Worm (Caenorhabditis elegans) whole organism, young adult: ENCODE results near the gene F55A11.11.
A peak's percentile ranks its signal among the peaks of the same experiment; 100 is the strongest.

ENCODE experiments used
- B0019.2 ChIP-seq: fragments of 200-800 bp; sonication (Bioruptor generic); conservative IDR thresholded peaks from 2 replicates; pipeline ENCODE4 v1.3.6; 2022; ENCODE audit warnings: missing genetic modification reagents, missing genetic modification characterization, missing compliant biosample characterization
- B0261.1 ChIP-seq: sonication (generic microtip); optimal IDR thresholded peaks from 2 replicates; lab custom pipeline; 2016; ENCODE audit warnings: mild to moderate bottlenecking, missing genetic modification characterization, moderate library complexity, missing compliant biosample characterization
- B0336.3 ChIP-seq: fragments of 200-800 bp; sonication (Bioruptor generic); IDR thresholded peaks from 2 replicates; pipeline ENCODE4 v1.3.6; 2022; ENCODE audit warnings: missing genetic modification characterization, missing compliant biosample characterization
- F22D6.2 ChIP-seq: sonication (generic microtip); optimal IDR thresholded peaks from 2 replicates; lab custom pipeline; 2016; ENCODE audit warnings: mild to moderate bottlenecking, missing genetic modification characterization, missing compliant biosample characterization
- K12H6.12 ChIP-seq: fragments of 200-800 bp; sonication (Bioruptor generic); optimal IDR thresholded peaks from 2 replicates; lab custom pipeline; 2018; ENCODE audit warnings: mild to moderate bottlenecking, missing genetic modification characterization, missing compliant biosample characterization
- Y79H2A.3 ChIP-seq: fragments of 200-800 bp; sonication (Bioruptor generic); conservative IDR thresholded peaks from 2 replicates; pipeline ENCODE4 v1.3.6; 2022; ENCODE audit warnings: missing genetic modification reagents, missing genetic modification characterization, missing compliant biosample characterization
- aptf-3 ChIP-seq: fragments of 200-800 bp; sonication (Bioruptor generic); IDR thresholded peaks from 2 replicates; pipeline ENCODE4 v1.3.6; 2022; ENCODE audit warnings: missing genetic modification characterization, missing compliant biosample characterization
- atf-7 ChIP-seq: sonication (generic microtip); optimal IDR thresholded peaks from 2 replicates; lab custom pipeline; 2017; ENCODE audit warnings: mild to moderate bottlenecking, missing genetic modification characterization, missing compliant biosample characterization
- athp-1 ChIP-seq: sonication (generic microtip); optimal IDR thresholded peaks from 2 replicates; lab custom pipeline; 2017; ENCODE audit warnings: mild to moderate bottlenecking, missing genetic modification characterization, missing compliant biosample characterization
- attf-6 ChIP-seq: fragments of 200-800 bp; sonication (Bioruptor generic); IDR thresholded peaks from 2 replicates; pipeline ENCODE4 v1.3.6; 2022; ENCODE audit warnings: missing genetic modification reagents, missing genetic modification characterization, missing compliant biosample characterization
- bed-2 ChIP-seq: fragments of 200-800 bp; sonication (Bioruptor generic); IDR thresholded peaks from 2 replicates; pipeline ENCODE4 v1.3.6; 2022; ENCODE audit warnings: missing genetic modification reagents, missing genetic modification characterization, missing compliant biosample characterization
- ccch-3 ChIP-seq: fragments of 200-800 bp; sonication (Bioruptor generic); optimal IDR thresholded peaks from 2 replicates; lab custom pipeline; 2018; ENCODE audit warnings: mild to moderate bottlenecking, missing genetic modification characterization, missing compliant biosample characterization
- ceh-40 ChIP-seq: fragments of 200-800 bp; sonication (Bioruptor generic); IDR thresholded peaks from 2 replicates; pipeline ENCODE4 v1.3.6; 2022; ENCODE audit warnings: missing genetic modification characterization, missing compliant biosample characterization
- egl-18 ChIP-seq: fragments of 200-800 bp; sonication (Bioruptor generic); IDR thresholded peaks from 2 replicates; pipeline ENCODE4 v1.3.6; 2022; ENCODE audit warnings: missing genetic modification reagents, missing genetic modification characterization, missing compliant biosample characterization
- egl-44 ChIP-seq: fragments of 200-800 bp; sonication (Bioruptor generic); IDR thresholded peaks from 2 replicates; pipeline ENCODE4 v1.3.6; 2022; ENCODE audit warnings: missing genetic modification reagents, missing genetic modification characterization, missing compliant biosample characterization
- hrde-1 ChIP-seq: sonication (generic microtip); optimal IDR thresholded peaks from 2 replicates; lab custom pipeline; 2016; ENCODE audit warnings: missing genetic modification characterization, mild to moderate bottlenecking, missing compliant biosample characterization, moderate library complexity, missing genotype, missing genetic modification reagents, borderline replicate concordance
- hsf-1 ChIP-seq: fragments of 200-800 bp; sonication (Bioruptor generic); IDR thresholded peaks from 2 replicates; pipeline ENCODE4 v1.3.6; 2022; ENCODE audit warnings: missing genetic modification reagents, missing genetic modification characterization, missing compliant biosample characterization
- lag-1 ChIP-seq: fragments of 200-800 bp; sonication (Bioruptor generic); IDR thresholded peaks from 2 replicates; pipeline ENCODE4 v1.3.6; 2022; ENCODE audit warnings: missing genetic modification reagents, missing genetic modification characterization, missing compliant biosample characterization
- lin-35 ChIP-seq, 3 experiments: fragments of 150-350 bp in 2 of 3; sonication (generic microtip) in 1 of 3; optimal IDR thresholded peaks; 2 replicates each; lab custom pipeline; 2014 to 2018; ENCODE audit warnings: missing biosample characterization in 3 of 3, missing genetic modification characterization in 3 of 3, missing genetic modification reagents in 3 of 3
- madf-8 ChIP-seq: fragments of 200-800 bp; sonication (Bioruptor generic); conservative IDR thresholded peaks from 2 replicates; pipeline ENCODE4 v1.3.6; 2022; ENCODE audit warnings: missing genetic modification reagents, missing genetic modification characterization, missing compliant biosample characterization
- mcd-1 ChIP-seq: fragments of 200-800 bp; sonication (Bioruptor generic); IDR thresholded peaks from 2 replicates; pipeline ENCODE4 v1.3.6; 2022; ENCODE audit warnings: missing genetic modification reagents, missing genetic modification characterization, missing compliant biosample characterization
- mel-28 ChIP-seq: sonication (generic microtip); optimal IDR thresholded peaks from 2 replicates; lab custom pipeline; 2016; ENCODE audit warnings: borderline replicate concordance, mild to moderate bottlenecking, missing genetic modification characterization, missing compliant biosample characterization
- mes-4 ChIP-seq: sonication (generic microtip); optimal IDR thresholded peaks from 2 replicates; lab custom pipeline; 2016; ENCODE audit warnings: missing genotype, missing genetic modification characterization, missing compliant biosample characterization
- nfyb-1 ChIP-seq: fragments of 200-800 bp; sonication (Bioruptor generic); IDR thresholded peaks from 2 replicates; pipeline ENCODE4 v1.3.6; 2022; ENCODE audit warnings: missing genetic modification reagents, missing genetic modification characterization, missing compliant biosample characterization
- pbrm-1 ChIP-seq: fragments of 200-800 bp; sonication (Bioruptor generic); IDR thresholded peaks from 2 replicates; pipeline ENCODE4 v1.3.6; 2022; ENCODE audit warnings: missing genetic modification reagents, missing genetic modification characterization, missing compliant biosample characterization
- rcor-1 ChIP-seq: fragments of 200-800 bp; sonication (Bioruptor generic); IDR thresholded peaks from 2 replicates; pipeline ENCODE4 v1.3.6; 2022; ENCODE audit warnings: missing genetic modification reagents, missing genetic modification characterization, missing compliant biosample characterization
- rec-8 ChIP-seq, 2 experiments: sonication (generic microtip); optimal IDR thresholded peaks; 2 replicates each; lab custom pipeline; 2016; ENCODE audit warnings: mild to moderate bottlenecking in 2 of 2, missing genetic modification characterization in 2 of 2, missing genetic modification reagents in 2 of 2, missing genotype in 2 of 2, missing biosample characterization in 1 of 2, missing compliant biosample characterization in 1 of 2, moderate library complexity in 1 of 2
- rpc-1 ChIP-seq, 2 experiments: fragments of 150-350 bp in 1 of 2; sonication (generic microtip) in 1 of 2; optimal IDR thresholded peaks; 2 replicates each; lab custom pipeline; 2014 to 2018; ENCODE audit warnings: missing biosample characterization in 1 of 2, missing genetic modification characterization in 1 of 2, missing genetic modification reagents in 1 of 2, missing genotype in 1 of 2
- sdz-38 ChIP-seq: sonication (generic microtip); optimal IDR thresholded peaks from 2 replicates; lab custom pipeline; 2016; ENCODE audit warnings: missing genotype, missing genetic modification characterization, missing compliant biosample characterization
- snpc-3.4 ChIP-seq: sonication (generic microtip); optimal IDR thresholded peaks from 2 replicates; lab custom pipeline; 2017; ENCODE audit warnings: missing genetic modification characterization, mild to moderate bottlenecking, missing compliant biosample characterization, antibody characterized with exemption, moderate library complexity, missing genotype, missing genetic modification reagents
- snpc-4 ChIP-seq, 5 experiments: fragments of 150-350 bp in 1 of 5; sonication (generic microtip) in 4 of 5; optimal IDR thresholded peaks; 2 replicates each; lab custom pipeline; 2014 to 2018; ENCODE audit warnings: missing genetic modification characterization in 5 of 5, missing biosample characterization in 3 of 5, antibody characterized with exemption in 2 of 5, mild to moderate bottlenecking in 2 of 5, missing compliant biosample characterization in 2 of 5, missing genotype in 2 of 5, moderate library complexity in 2 of 5, missing genetic modification reagents in 1 of 5
- ztf-22 ChIP-seq: fragments of 200-800 bp; sonication (Bioruptor generic); optimal IDR thresholded peaks from 2 replicates; lab custom pipeline; 2018; ENCODE audit warnings: mild to moderate bottlenecking, missing genetic modification characterization, moderate library complexity, missing compliant biosample characterization
- ztf-28 ChIP-seq: fragments of 200-800 bp; sonication (Bioruptor generic); IDR thresholded peaks from 2 replicates; pipeline ENCODE4 v1.3.6; 2022; ENCODE audit warnings: missing genetic modification reagents, missing genetic modification characterization, missing compliant biosample characterization

The F55A11.11 gene

DNA sequence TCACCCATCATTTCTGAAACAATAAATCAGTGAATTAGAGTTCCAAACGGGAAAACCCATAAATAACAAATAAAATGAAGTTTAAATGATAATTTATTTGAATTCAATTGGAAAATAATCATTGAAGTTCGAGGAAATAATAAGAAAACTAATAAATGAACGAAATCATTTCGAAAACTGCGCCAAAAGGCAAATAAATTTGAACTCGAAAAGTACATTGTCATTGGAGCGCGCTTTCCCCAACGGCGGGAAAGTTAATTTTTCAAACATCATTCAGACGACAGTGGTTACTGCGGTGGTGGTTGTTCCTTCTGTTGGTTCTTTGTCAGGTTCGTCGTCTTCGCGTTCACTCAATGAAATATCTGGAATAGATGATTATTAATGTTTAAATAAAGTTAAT lies 49.5 kb upstream of the F55A11.11 start, which contains the start of gene npp-22 (continued):
- no peak for TF ChIP-seq nfyb-1 (GFP tag; lab: Robert Waterston, UW)
- TF ChIP-seq mcd-1 (GFP tag; lab: Robert Waterston, UW) = peak; percentile 89
- TF ChIP-seq snpc-3.4 (tag; lab: Kevin White, UChicago) = peak; percentile 14
- no peak for TF ChIP-seq ztf-22 (GFP tag; lab: Kevin White, UChicago)

DNA sequence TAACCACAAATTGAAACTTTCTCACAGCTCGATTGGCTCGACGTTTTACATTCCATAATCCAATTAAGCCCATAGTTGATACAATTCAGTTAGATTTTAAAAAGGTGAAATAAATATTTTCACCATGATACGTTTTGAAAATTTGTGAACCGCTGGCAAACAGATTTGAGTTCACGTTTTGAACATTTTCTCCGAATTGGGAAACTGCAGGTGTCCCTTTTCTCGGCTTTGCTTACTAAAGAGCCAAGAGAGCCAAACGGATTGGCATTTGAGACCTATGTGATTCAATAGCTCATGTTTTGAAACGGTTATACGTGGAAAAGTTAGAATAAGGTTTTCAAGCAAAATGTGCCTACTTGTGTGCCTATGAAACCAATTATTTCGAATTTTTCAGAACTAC lies 46.1 kb upstream of the F55A11.11 start, which contains the start of gene spe-42:
Gene spe-42, minus strand, starts transcription at position 101 of the 400 bp plus-strand sequence.
- TF ChIP-seq mes-4 (tag; lab: Kevin White, UChicago) = no peak
- TF ChIP-seq B0261.1 (tag; lab: Kevin White, UChicago) = no peak
- TF ChIP-seq lin-35 (GFP tag; optimal IDR thresholded peaks at IDR 0.05; lab: Kevin White, UChicago) = no peak
- no peak for TF ChIP-seq lag-1 (GFP tag; lab: Robert Waterston, UW)
- TF ChIP-seq mel-28 = no peak
- no peak for TF ChIP-seq rec-8 (tag; optimal IDR thresholded peaks at IDR 0.05; lab: Kevin White, UChicago)
- TF ChIP-seq ceh-40 (GFP tag; lab: Robert Waterston, UW) = no peak

DNA sequence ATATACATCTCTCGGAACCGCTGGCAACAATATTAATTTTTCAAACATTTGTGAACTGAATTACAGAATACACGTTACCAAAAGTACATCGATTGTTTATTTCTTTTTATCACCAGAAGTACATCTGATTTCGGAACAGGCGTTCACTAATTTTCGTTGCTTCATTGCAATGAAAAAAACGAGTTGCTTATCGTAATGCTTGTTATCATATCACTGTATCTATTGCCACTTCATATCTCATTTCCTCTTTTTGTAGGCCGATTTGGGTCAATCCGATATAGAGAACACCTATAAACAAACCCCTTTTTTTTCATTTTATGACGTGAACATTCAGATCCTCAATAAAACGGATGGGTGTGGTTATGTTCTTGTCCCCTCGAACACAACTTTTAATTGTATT lies 45.6 kb upstream of the F55A11.11 start:
- no peak for TF ChIP-seq snpc-4 (GFP tag; optimal IDR thresholded peaks at IDR 0.05; lab: Kevin White, UChicago)
- no peak for TF ChIP-seq snpc-4 (tag; optimal IDR thresholded peaks at IDR 0.05; lab: Kevin White, UChicago)
- TF ChIP-seq hrde-1 (tag; lab: Kevin White, UChicago) = no peak
- TF ChIP-seq aptf-3 (GFP tag; lab: Robert Waterston, UW) = no peak
- no peak for TF ChIP-seq sdz-38 (tag; lab: Kevin White, UChicago)
- TF ChIP-seq F22D6.2 (tag; lab: Kevin White, UChicago) = no peak
- TF ChIP-seq K12H6.12 (tag; lab: Kevin White, UChicago) = no peak
- TF ChIP-seq ceh-40 (GFP tag; lab: Robert Waterston, UW) = no peak
- TF ChIP-seq nfyb-1 (GFP tag; lab: Robert Waterston, UW) = no peak
- TF ChIP-seq, all 124 proteins: peak for 0

DNA sequence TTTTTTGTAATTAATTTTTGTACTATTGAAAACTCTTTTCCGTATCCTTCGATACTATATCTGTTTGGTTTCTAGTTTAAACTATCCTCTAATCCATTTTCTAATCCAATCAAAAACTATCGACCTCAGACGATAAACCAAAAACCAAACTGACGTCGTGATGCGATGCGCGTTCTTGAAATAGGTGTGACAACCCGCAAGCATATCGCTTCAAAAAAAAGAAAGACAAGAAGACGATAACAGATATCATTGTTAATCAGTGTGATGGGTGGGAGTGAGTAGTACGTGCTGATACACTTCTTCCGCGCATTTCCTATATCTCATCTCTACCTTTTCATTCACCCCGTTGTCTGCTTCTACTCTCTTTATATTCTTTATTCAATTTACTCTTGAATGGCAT lies 43.1 kb upstream of the F55A11.11 start, which contains the start of gene T04F3.1:
Gene T04F3.1, plus strand, starts transcription at position 246 of the 400 bp plus-strand sequence.
- TF ChIP-seq egl-44 (GFP tag; lab: Robert Waterston, UW) (no peak), ccch-3 (GFP tag; lab: Kevin White, UChicago) (no peak), B0336.3 (no peak), aptf-3 (GFP tag; lab: Robert Waterston, UW) (no peak), B0019.2 (GFP tag; lab: Robert Waterston, UW) (no peak), atf-7 (no peak)

DNA sequence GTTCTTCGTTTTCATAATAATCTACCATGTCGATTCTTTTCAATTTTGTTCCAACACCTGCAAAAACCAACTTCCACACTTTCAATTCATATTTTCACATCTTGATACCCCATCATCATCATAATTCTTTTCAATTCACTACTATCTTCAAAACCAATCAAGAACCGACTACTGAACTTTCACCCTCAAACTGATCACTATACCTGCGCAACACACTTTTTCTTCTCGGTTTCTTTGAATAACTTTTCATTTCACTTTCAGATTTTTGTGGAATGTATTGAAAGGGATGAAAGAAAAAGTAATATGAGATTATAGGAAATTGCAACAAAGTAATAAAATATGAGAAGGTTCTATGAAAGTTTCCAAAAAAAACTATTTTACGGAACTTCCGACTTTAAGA lies 41.9 kb upstream of the F55A11.11 start:
- TF ChIP-seq rcor-1 (no peak), egl-18 (GFP tag; lab: Robert Waterston, UW) (no peak), hrde-1 (tag; lab: Kevin White, UChicago) (no peak), ztf-22 (GFP tag; lab: Kevin White, UChicago) (no peak), hsf-1 (GFP tag; lab: Robert Waterston, UW) (no peak), pbrm-1 (no peak), aptf-3 (GFP tag; lab: Robert Waterston, UW) (no peak), madf-8 (GFP tag; lab: Robert Waterston, UW) (no peak), rpc-1 (optimal IDR thresholded peaks at IDR 0.05; lab: Kevin White, UChicago) (no peak), rpc-1 (tag; optimal IDR thresholded peaks at IDR 0.05; lab: Kevin White, UChicago) (no peak), bed-2 (GFP tag; lab: Robert Waterston, UW) (no peak), F22D6.2 (tag; lab: Kevin White, UChicago) (no peak), ztf-28 (no peak), rec-8 (tag; optimal IDR thresholded peaks at IDR 0.05; lab: Kevin White, UChicago) (no peak), attf-6 (GFP tag; lab: Robert Waterston, UW) (no peak), ceh-40 (GFP tag; lab: Robert Waterston, UW) (no peak), athp-1 (no peak), Y79H2A.3 (no peak), atf-7 (no peak)
- TF ChIP-seq, all 124 proteins: peak for 0
